Fruit fly (Drosophila melanogaster): ENCODE results near the gene CG17329.

- TF ChIP-seq Jra (GFP tag; optimal IDR thresholded peaks at IDR 0.05) (no peak), Dfd (GFP tag; optimal IDR thresholded peaks at IDR 0.05) (no peak), Abd-B (GFP tag; optimal IDR thresholded peaks at IDR 0.05) (no peak), pan (optimal IDR thresholded peaks at IDR 0.05) (no peak), OdsH (GFP tag; optimal IDR thresholded peaks at IDR 0.05) (no peak), psq (GFP tag; optimal IDR thresholded peaks at IDR 0.05) (no peak), jim (GFP tag; optimal IDR thresholded peaks at IDR 0.05) (no peak), fru (GFP tag; optimal IDR thresholded peaks at IDR 0.05) (no peak), brk (GFP tag; optimal IDR thresholded peaks at IDR 0.05) (peak; percentile 7), h (GFP tag; optimal IDR thresholded peaks at IDR 0.05) (no peak)
Measured at dm6 chr2L:16324833-16325232, 33.7 kb downstream of the CG17329 start.

Measured in whole organism, wandering third instar larva.